Worm (Caenorhabditis elegans): ENCODE measurements around the gene C44B7.7.

DNA sequence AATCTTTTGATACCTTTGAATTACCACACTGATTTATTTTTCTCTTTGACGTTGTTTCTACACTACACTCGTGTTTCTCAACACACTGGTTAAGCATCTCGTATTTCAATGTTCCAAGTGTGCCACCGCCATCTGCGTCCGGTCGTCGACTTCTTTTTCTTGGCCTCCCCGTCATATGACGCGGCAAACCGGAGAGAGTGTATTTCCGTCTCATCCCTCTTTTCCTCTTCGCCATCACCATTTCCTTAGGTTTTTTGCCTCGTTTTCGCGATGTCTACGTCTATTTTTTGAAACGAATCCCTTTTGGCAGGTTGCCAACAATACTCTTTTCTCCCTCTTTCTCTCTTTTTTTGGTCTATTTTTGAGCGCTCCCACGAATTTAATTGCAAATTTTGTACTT lies 41.0 kb downstream of the C44B7.7 start:
- TF ChIP-seq zag-1 (tag; optimal IDR thresholded peaks at IDR 0.05) (no peak), ztf-11 (tag; optimal IDR thresholded peaks at IDR 0.05) (no peak), nhr-43 (tag; optimal IDR thresholded peaks at IDR 0.05; ENCODE audit: poor library complexity, severe bottlenecking) (no peak), skn-1 (tag; optimal IDR thresholded peaks at IDR 0.05) (no peak), ztf-4 (tag; optimal IDR thresholded peaks at IDR 0.05) (no peak)

Measured in whole organism, L3 larva.